Fruit fly (Drosophila melanogaster): ENCODE measurements around the gene w.

DNA sequence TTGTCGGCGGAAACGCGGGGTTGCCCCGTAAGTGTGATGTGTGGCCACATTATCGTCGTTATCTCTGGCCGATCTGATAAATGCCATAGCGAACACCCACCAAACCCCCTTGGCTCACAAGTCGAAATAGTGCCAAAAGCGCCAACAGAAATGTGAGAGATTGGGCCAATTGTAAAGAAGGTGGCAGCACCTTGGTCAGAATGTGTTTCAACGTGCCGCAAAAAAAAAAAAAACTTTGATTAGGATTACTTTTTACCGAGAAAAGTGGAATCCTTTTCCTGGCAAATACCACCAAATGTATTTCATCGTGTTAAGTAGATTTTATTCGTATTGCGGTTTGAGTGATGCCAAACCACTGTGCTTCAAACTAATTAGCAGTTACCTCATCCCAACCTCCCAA, 53.2 kb downstream of the w start:
- no peak for TF ChIP-seq CG8478 (optimal IDR thresholded peaks at IDR 0.05)
- TF ChIP-seq CTCF (optimal IDR thresholded peaks at IDR 0.05): no peak
